Worm (Caenorhabditis elegans) whole organism, L2 larva: ENCODE measurements around the gene col-171.
A peak's percentile ranks its signal among the peaks of the same experiment; 100 is the strongest.

Experiments
- C34F6.9 ChIP-seq: fragments of 150-350 bp; optimal IDR thresholded peaks from 2 replicates; lab custom pipeline; 2014; ENCODE audit warnings: missing biosample characterization, missing genetic modification characterization
- F13H6.1 ChIP-seq: sonication (generic microtip); optimal IDR thresholded peaks from 2 replicates; lab custom pipeline; 2016; ENCODE audit warnings: missing genetic modification characterization, missing compliant biosample characterization
- Y55F3AM.14 ChIP-seq: fragments of 200-800 bp; sonication (Bioruptor generic); optimal IDR thresholded peaks from 2 replicates; lab custom pipeline; 2018; ENCODE audit warnings: mild to moderate bottlenecking, missing genetic modification characterization, missing compliant biosample characterization
- alr-1 ChIP-seq: fragments of 150-350 bp; optimal IDR thresholded peaks from 2 replicates; lab custom pipeline; 2014; ENCODE audit warnings: missing biosample characterization, missing genetic modification characterization
- aly-2 ChIP-seq: fragments of 150-350 bp; optimal IDR thresholded peaks from 2 replicates; lab custom pipeline; 2014; ENCODE audit warnings: missing biosample characterization, missing genetic modification characterization
- ama-1 ChIP-seq: fragments of 150-350 bp; optimal IDR thresholded peaks from 2 replicates; lab custom pipeline; 2018; ENCODE audit warnings: inconsistent platforms
- blmp-1 ChIP-seq: sonication (generic microtip); optimal IDR thresholded peaks from 2 replicates; lab custom pipeline; 2017; ENCODE audit warnings: missing genetic modification characterization, mild to moderate bottlenecking, missing compliant biosample characterization, antibody characterized with exemption, moderate library complexity; ENCODE audit not compliant: insufficient read depth
- ceh-82 ChIP-seq: fragments of 150-350 bp; optimal IDR thresholded peaks from 2 replicates; lab custom pipeline; 2014; ENCODE audit warnings: missing biosample characterization, missing genetic modification characterization
- dmd-4 ChIP-seq: sonication (generic microtip); optimal IDR thresholded peaks from 2 replicates; lab custom pipeline; 2017; ENCODE audit warnings: missing biosample characterization, missing genetic modification characterization
- elt-1 ChIP-seq: fragments of 150-350 bp; optimal IDR thresholded peaks from 2 replicates; lab custom pipeline; 2014; ENCODE audit warnings: missing biosample characterization, missing genetic modification characterization
- elt-3 ChIP-seq: sonication (generic microtip); optimal IDR thresholded peaks from 2 replicates; lab custom pipeline; 2017; ENCODE audit warnings: missing biosample characterization, missing genetic modification characterization
- fos-1 ChIP-seq: fragments of 150-350 bp; optimal IDR thresholded peaks from 2 replicates; lab custom pipeline; 2014; ENCODE audit warnings: missing biosample characterization, missing genetic modification characterization
- lin-11 ChIP-seq: fragments of 150-350 bp; sonication (generic microtip); optimal IDR thresholded peaks from 2 replicates; lab custom pipeline; 2014; ENCODE audit warnings: missing biosample characterization, missing genetic modification characterization, inconsistent platforms, mixed read lengths
- lin-39 ChIP-seq: fragments of 150-350 bp; optimal IDR thresholded peaks from 2 replicates; lab custom pipeline; 2014; ENCODE audit warnings: missing biosample characterization, missing genetic modification reagents, missing genetic modification characterization
- mbf-1 ChIP-seq: sonication (generic microtip); optimal IDR thresholded peaks from 2 replicates; lab custom pipeline; 2017; ENCODE audit warnings: missing biosample characterization, missing genetic modification characterization
- mdl-1 ChIP-seq, 2 experiments: fragments of 150-350 bp in 1 of 2; sonication (generic microtip) in 1 of 2; optimal IDR thresholded peaks; 2 replicates each; lab custom pipeline; 2017; ENCODE audit warnings: missing biosample characterization in 2 of 2, missing genetic modification characterization in 2 of 2
- nhr-10 ChIP-seq: sonication (generic microtip); optimal IDR thresholded peaks from 2 replicates; lab custom pipeline; 2017; ENCODE audit warnings: missing biosample characterization, missing genetic modification characterization
- nhr-11 ChIP-seq: fragments of 150-350 bp; optimal IDR thresholded peaks from 2 replicates; lab custom pipeline; 2014; ENCODE audit warnings: missing biosample characterization, missing genetic modification characterization
- nhr-12 ChIP-seq: fragments of 150-350 bp; optimal IDR thresholded peaks from 2 replicates; lab custom pipeline; 2014; ENCODE audit warnings: missing biosample characterization, missing genetic modification characterization
- nhr-129 ChIP-seq: fragments of 150-350 bp; optimal IDR thresholded peaks from 2 replicates; lab custom pipeline; 2014; ENCODE audit warnings: missing biosample characterization, missing genetic modification characterization
- nhr-21 ChIP-seq: fragments of 150-350 bp; optimal IDR thresholded peaks from 2 replicates; lab custom pipeline; 2014; ENCODE audit warnings: missing biosample characterization, missing genetic modification characterization
- nhr-25 ChIP-seq: fragments of 150-350 bp; sonication (generic microtip); optimal IDR thresholded peaks from 3 replicates; lab custom pipeline; 2014; ENCODE audit warnings: missing biosample characterization, missing genetic modification characterization
- nhr-6 ChIP-seq: fragments of 150-350 bp; optimal IDR thresholded peaks from 2 replicates; lab custom pipeline; 2014; ENCODE audit warnings: missing biosample characterization, missing genetic modification characterization
- nhr-77 ChIP-seq: fragments of 150-350 bp; optimal IDR thresholded peaks from 2 replicates; lab custom pipeline; 2014; ENCODE audit warnings: missing biosample characterization, missing genetic modification characterization
- peb-1 ChIP-seq: fragments of 150-350 bp; optimal IDR thresholded peaks from 2 replicates; lab custom pipeline; 2014; ENCODE audit warnings: missing biosample characterization, missing genetic modification characterization
- sem-4 ChIP-seq: fragments of 150-350 bp; optimal IDR thresholded peaks from 2 replicates; lab custom pipeline; 2014; ENCODE audit warnings: missing biosample characterization, missing genetic modification reagents, missing genetic modification characterization
- skn-1 ChIP-seq: sonication (generic microtip); optimal IDR thresholded peaks from 2 replicates; lab custom pipeline; 2017; ENCODE audit warnings: missing biosample characterization, missing genetic modification characterization
- sma-3 ChIP-seq: sonication (generic microtip); optimal IDR thresholded peaks from 2 replicates; lab custom pipeline; 2016; ENCODE audit warnings: missing genetic modification reagents, missing genetic modification characterization, missing compliant biosample characterization
- sma-9 ChIP-seq, 2 experiments: fragments of 150-350 bp in 1 of 2; sonication (generic microtip) in 1 of 2; optimal IDR thresholded peaks; 2 replicates each; lab custom pipeline; 2014 to 2016; ENCODE audit warnings: missing genetic modification characterization in 2 of 2, mild to moderate bottlenecking in 1 of 2, missing biosample characterization in 1 of 2, missing compliant biosample characterization in 1 of 2, missing genetic modification reagents in 1 of 2, moderate library complexity in 1 of 2
- snpc-4 ChIP-seq: fragments of 150-350 bp; optimal IDR thresholded peaks from 2 replicates; lab custom pipeline; 2014; ENCODE audit warnings: missing biosample characterization, missing genetic modification characterization
- unc-39 ChIP-seq: fragments of 150-350 bp; optimal IDR thresholded peaks from 2 replicates; lab custom pipeline; 2014; ENCODE audit warnings: missing biosample characterization, missing genetic modification characterization
- unc-55 ChIP-seq: fragments of 150-350 bp; sonication (generic microtip); optimal IDR thresholded peaks from 3 replicates; lab custom pipeline; 2014; ENCODE audit warnings: missing biosample characterization, missing genetic modification reagents, missing genetic modification characterization
- unc-62 ChIP-seq: fragments of 150-350 bp; optimal IDR thresholded peaks from 2 replicates; lab custom pipeline; 2014; ENCODE audit warnings: missing biosample characterization, missing genetic modification reagents, missing genetic modification characterization
- ztf-11 ChIP-seq: sonication (generic microtip); optimal IDR thresholded peaks from 2 replicates; lab custom pipeline; 2017; ENCODE audit warnings: missing biosample characterization, missing genetic modification characterization
- ztf-4 ChIP-seq: fragments of 150-350 bp; optimal IDR thresholded peaks from 2 replicates; lab custom pipeline; 2014; ENCODE audit warnings: missing biosample characterization, missing genetic modification characterization

col-171 gene

ce11 chrX:6321380-6321779 lies 12.7 kb upstream of the col-171 start:
- no peak for TF ChIP-seq mbf-1
- TF ChIP-seq alr-1: no peak
- TF ChIP-seq fos-1 (tag; lab: Kevin White, UChicago): no peak
- TF ChIP-seq C34F6.9: no peak
- TF ChIP-seq peb-1 (tag; lab: Kevin White, UChicago): no peak
- TF ChIP-seq nhr-25 (tag; lab: Kevin White, UChicago): no peak
- no peak for TF ChIP-seq ceh-82 (tag; lab: Kevin White, UChicago)
- TF ChIP-seq sma-3 (GFP tag; lab: Kevin White, UChicago): no peak
- no peak for TF ChIP-seq ztf-11
- TF ChIP-seq sma-9 (GFP tag; optimal IDR thresholded peaks at IDR 0.05; lab: Kevin White, UChicago): no peak
- no peak for TF ChIP-seq sma-9 (tag; optimal IDR thresholded peaks at IDR 0.05; lab: Kevin White, UChicago)
- no peak for TF ChIP-seq nhr-10 (tag; lab: Kevin White, UChicago)
- no peak for TF ChIP-seq sem-4 (tag; lab: Kevin White, UChicago)
- TF ChIP-seq ztf-4 (tag; lab: Kevin White, UChicago): no peak
- TF ChIP-seq nhr-6: no peak
- no peak for TF ChIP-seq Y55F3AM.14 (GFP tag; lab: Kevin White, UChicago)
- TF ChIP-seq unc-39 (tag; lab: Kevin White, UChicago): no peak
- no peak for TF ChIP-seq elt-3 (tag; lab: Kevin White, UChicago)

ce11 chrX:6323129-6323528 lies 11.0 kb upstream of the col-171 start, which contains the start of gene col-167:
Gene col-167 (plus strand): TSS chrX:6323488.
- TF ChIP-seq nhr-25 (tag; lab: Kevin White, UChicago): peak; percentile 59
- TF ChIP-seq C34F6.9: no peak
- no peak for TF ChIP-seq nhr-21 (tag; lab: Kevin White, UChicago)

ce11 chrX:6324124-6324893 lies 9.8 kb upstream of the col-171 start:
- TF ChIP-seq nhr-25 (tag; lab: Kevin White, UChicago) (peak; percentile 64), nhr-10 (tag; lab: Kevin White, UChicago) (peak; percentile 19), blmp-1 (tag; lab: Kevin White, UChicago) (peak; percentile 61), Y55F3AM.14 (GFP tag; lab: Kevin White, UChicago) (peak; percentile 44)
- TF ChIP-seq, all 48 proteins: peak for 4; not testable (repeated sequence) for 44

ce11 chrX:6326088-6326487 lies 8.0 kb upstream of the col-171 start, which contains the start of gene col-168:
Gene col-168 (plus strand): TSS chrX:6326388.
- TF ChIP-seq nhr-10 (tag; lab: Kevin White, UChicago): no peak

ce11 chrX:6328860-6329259 lies 5.2 kb upstream of the col-171 start, which contains the start of gene col-169:
Gene col-169 (plus strand): TSS chrX:6329160.
- no peak for TF ChIP-seq nhr-6
- TF ChIP-seq lin-11 (tag; lab: Kevin White, UChicago): no peak
- no peak for TF ChIP-seq nhr-11 (tag; lab: Kevin White, UChicago)
- TF ChIP-seq nhr-77 (tag; lab: Kevin White, UChicago): no peak
- no peak for TF ChIP-seq ztf-11
- TF ChIP-seq elt-1: no peak
- TF ChIP-seq sem-4 (tag; lab: Kevin White, UChicago): no peak
- no peak for TF ChIP-seq mdl-1 (tag; optimal IDR thresholded peaks at IDR 0.05; lab: Kevin White, UChicago)

- TF ChIP-seq lin-39 (tag; lab: Kevin White, UChicago) (no peak), snpc-4 (tag; lab: Kevin White, UChicago) (no peak), F13H6.1 (tag; lab: Kevin White, UChicago) (no peak), fos-1 (tag; lab: Kevin White, UChicago) (no peak), ama-1 (lab: Kevin White, UChicago) (no peak), ztf-11 (no peak), unc-62 (GFP tag; lab: Kevin White, UChicago) (no peak), skn-1 (tag; lab: Kevin White, UChicago) (no peak), dmd-4 (no peak), sma-9 (GFP tag; optimal IDR thresholded peaks at IDR 0.05; lab: Kevin White, UChicago) (no peak), sma-9 (tag; optimal IDR thresholded peaks at IDR 0.05; lab: Kevin White, UChicago) (no peak), unc-55 (GFP tag; lab: Kevin White, UChicago) (no peak), nhr-12 (tag; lab: Kevin White, UChicago) (no peak), nhr-25 (tag; lab: Kevin White, UChicago) (no peak), nhr-129 (tag; lab: Kevin White, UChicago) (no peak), aly-2 (no peak)
These were observed 2.7 kb upstream of the col-171 start, which contains the start of gene col-170 for ce11 chrX:6331409-6331808. Gene col-170 (plus strand): TSS chrX:6331709.
